Worm (Caenorhabditis elegans): ENCODE results near the gene ubc-18.

ce11 chrIII:7107965-7108364 lies 39.6 kb upstream of the ubc-18 start, which contains the start of gene odd-1:
- TF ChIP-seq daf-12 (tag; optimal IDR thresholded peaks at IDR 0.05) (no peak), nhr-12 (tag; optimal IDR thresholded peaks at IDR 0.05) (no peak), nhr-76 (tag; optimal IDR thresholded peaks at IDR 0.05) (no peak), skn-1 (tag; optimal IDR thresholded peaks at IDR 0.05) (no peak), snpc-4 (tag; optimal IDR thresholded peaks at IDR 0.05) (no peak), ceh-9 (tag; optimal IDR thresholded peaks at IDR 0.05) (no peak)

Measured in whole organism, L3 larva.